Fruit fly (Drosophila melanogaster): ENCODE measurements around the gene CG14151.

CG14151 gene

DNA sequence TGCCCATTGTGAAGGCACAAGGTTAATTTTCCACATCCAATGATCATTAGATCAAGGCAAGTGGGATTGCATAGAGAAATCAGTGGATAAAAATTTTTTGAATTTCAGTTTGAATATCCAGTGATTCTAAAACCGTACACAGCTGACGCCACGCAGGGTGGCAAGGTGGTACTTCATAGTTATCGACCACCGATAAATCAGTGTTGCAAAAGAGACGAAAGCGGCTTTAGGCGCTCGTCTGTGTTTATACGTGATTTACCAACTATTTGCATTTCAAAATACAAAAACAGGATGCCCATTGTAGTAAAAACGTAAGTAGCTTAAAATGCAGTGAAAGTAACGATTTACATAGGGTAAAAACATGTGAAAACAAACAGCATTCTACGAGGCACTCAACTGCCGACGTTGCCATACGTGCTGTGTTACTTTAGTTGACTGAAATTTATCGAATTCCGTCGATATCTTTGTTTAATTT is 2.6 kb upstream of the CG14151 start, which contains the start of the genes CG42535, CG34001 and hay (continued):
- no peak for TF ChIP-seq wdn (GFP tag; IDR thresholded peaks at IDR 0.05)
- 0 out of 2 replicates have a peak, but pooled peaks have one; percentile 12 for TF ChIP-seq hbn (GFP tag; IDR thresholded peaks at IDR 0.05; ENCODE audit: partially characterized antibody)
- TF ChIP-seq Bgb (GFP tag; IDR thresholded peaks at IDR 0.05; ENCODE audit: partially characterized antibody): no peak
- no peak for TF ChIP-seq HLH3B (GFP tag; IDR thresholded peaks at IDR 0.05)
- TF ChIP-seq slou (GFP tag; optimal IDR thresholded peaks at IDR 0.05): no peak
- no peak for TF ChIP-seq Lpt (GFP tag; optimal IDR thresholded peaks at IDR 0.05)
- no peak for TF ChIP-seq CG43689 (GFP tag; IDR thresholded peaks at IDR 0.05)
- TF ChIP-seq Sry-δ (GFP tag; optimal IDR thresholded peaks at IDR 0.05): peak; percentile 56
- TF ChIP-seq crp (GFP tag; optimal IDR thresholded peaks at IDR 0.05): peak; percentile 29 to 94
- TF ChIP-seq hkb (optimal IDR thresholded peaks at IDR 0.05): peak; percentile 32
- no peak for TF ChIP-seq hkb (GFP tag; IDR thresholded peaks at IDR 0.05)
- no peak for TF ChIP-seq ranshi (GFP tag; IDR thresholded peaks at IDR 0.05)
- no peak for TF ChIP-seq CG17328 (GFP tag; IDR thresholded peaks at IDR 0.05)
- TF ChIP-seq CG11504 (tag; optimal IDR thresholded peaks at IDR 0.05): no peak
- no peak for TF ChIP-seq Hsf (GFP tag; optimal IDR thresholded peaks at IDR 0.05)
- TF ChIP-seq E2f2 (GFP tag; IDR thresholded peaks at IDR 0.05): peak; percentile 86
- no peak for TF ChIP-seq lov (optimal IDR thresholded peaks at IDR 0.05)
- no peak for TF ChIP-seq lov (GFP tag; IDR thresholded peaks at IDR 0.05)
- no peak for TF ChIP-seq dm (GFP tag; optimal IDR thresholded peaks at IDR 0.05)
- no peak for TF ChIP-seq sr (GFP tag; IDR thresholded peaks at IDR 0.05)
- TF ChIP-seq CG9727 (GFP tag; optimal IDR thresholded peaks at IDR 0.05): no peak
- peak; percentile 77 for TF ChIP-seq pzg (GFP tag; optimal IDR thresholded peaks at IDR 0.05)
- TF ChIP-seq oc (tag; optimal IDR thresholded peaks at IDR 0.05): no peak
- TF ChIP-seq lab (GFP tag; optimal IDR thresholded peaks at IDR 0.05): no peak
- TF ChIP-seq vvl (GFP tag; IDR thresholded peaks at IDR 0.05): no peak
- no peak for TF ChIP-seq CG9876 (GFP tag; optimal IDR thresholded peaks at IDR 0.05)
- no peak for TF ChIP-seq btn (GFP tag; optimal IDR thresholded peaks at IDR 0.05)
- no peak for TF ChIP-seq CG11247 (GFP tag; IDR thresholded peaks at IDR 0.05)
- TF ChIP-seq Ets97D (GFP tag; optimal IDR thresholded peaks at IDR 0.05): peak; percentile 54
- TF ChIP-seq CG4730 (GFP tag; IDR thresholded peaks at IDR 0.05): 0 out of 2 replicates have a peak, but pooled peaks have one; percentile 14
- TF ChIP-seq hth (optimal IDR thresholded peaks at IDR 0.05): no peak
- TF ChIP-seq CG34422 (GFP tag; IDR thresholded peaks at IDR 0.05): no peak
- TF ChIP-seq Stat92E (GFP tag; optimal IDR thresholded peaks at IDR 0.05): peak in 1 of 3 experiments; percentile 6
- no peak for TF ChIP-seq CG31441 (GFP tag; IDR thresholded peaks at IDR 0.05)
- peak; percentile 29 for TF ChIP-seq D (optimal IDR thresholded peaks at IDR 0.05)
- TF ChIP-seq D (GFP tag; optimal IDR thresholded peaks at IDR 0.05): no peak
- no peak for TF ChIP-seq CG7745 (tag; optimal IDR thresholded peaks at IDR 0.05)
- no peak for TF ChIP-seq NFAT (GFP tag; IDR thresholded peaks at IDR 0.05)
- no peak for TF ChIP-seq CG7271 (tag; optimal IDR thresholded peaks at IDR 0.05)
- TF ChIP-seq zfh1 (GFP tag; IDR thresholded peaks at IDR 0.05): peak; percentile 9; the same call in 1 of the 3 replicates
- peak; percentile 84 for TF ChIP-seq Dp (GFP tag; optimal IDR thresholded peaks at IDR 0.05)
- TF ChIP-seq Mes4 (GFP tag; optimal IDR thresholded peaks at IDR 0.05): no peak
- TF ChIP-seq CG17361 (GFP tag; IDR thresholded peaks at IDR 0.05): no peak
- TF ChIP-seq pita (GFP tag; optimal IDR thresholded peaks at IDR 0.05): no peak
- TF ChIP-seq Lhr (GFP tag; optimal IDR thresholded peaks at IDR 0.05): peak; percentile 26
- TF ChIP-seq Hr51 (GFP tag; optimal IDR thresholded peaks at IDR 0.05): no peak
- no peak for TF ChIP-seq CG3838 (GFP tag; optimal IDR thresholded peaks at IDR 0.05)
- TF ChIP-seq stc (GFP tag; IDR thresholded peaks at IDR 0.05): no peak
- TF ChIP-seq Dfd (GFP tag; optimal IDR thresholded peaks at IDR 0.05): no peak
- TF ChIP-seq Abd-B (GFP tag; optimal IDR thresholded peaks at IDR 0.05): no peak
- TF ChIP-seq sd (tag; optimal IDR thresholded peaks at IDR 0.05): peak; percentile 77
- TF ChIP-seq bowl (GFP tag; IDR thresholded peaks at IDR 0.05): no peak
